Worm (Caenorhabditis elegans): ENCODE measurements around the gene T14G8.4.

DNA sequence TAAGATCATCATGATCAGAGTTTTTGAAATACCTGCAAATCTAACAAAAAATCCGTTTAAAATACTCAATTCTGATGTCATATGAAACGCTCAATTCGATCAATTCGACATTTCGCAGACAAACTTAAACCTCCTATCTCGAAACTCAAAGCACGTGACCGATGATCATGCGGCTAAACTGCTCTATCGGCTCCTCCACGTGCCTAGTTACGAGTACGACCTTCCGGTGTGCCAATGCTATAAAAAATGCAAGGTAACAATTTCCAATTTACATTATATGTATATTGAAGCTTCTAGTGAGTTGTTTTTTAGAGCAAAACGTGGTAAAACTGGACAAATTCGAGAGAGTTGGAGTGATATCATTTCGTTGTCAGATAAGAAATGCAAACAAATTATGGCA, 47.5 kb upstream of the T14G8.4 start:
- no peak for TF ChIP-seq W03F9.2 (tag; optimal IDR thresholded peaks at IDR 0.05)
- no peak for TF ChIP-seq him-1 (tag; optimal IDR thresholded peaks at IDR 0.05)
- TF ChIP-seq dao-5 (tag; optimal IDR thresholded peaks at IDR 0.05), result no peak
